Fruit fly (Drosophila melanogaster): ENCODE measurements around the gene soti.
A peak's percentile ranks its signal among the peaks of the same experiment; 100 is the strongest.

The soti gene

dm6 chr3R:14335504-14335903, 46.0 kb downstream of the soti start:
- TF ChIP-seq CG15336 (GFP tag; IDR thresholded peaks at IDR 0.05) (no peak), CG6163 (GFP tag; IDR thresholded peaks at IDR 0.05) (0 out of 3 replicates have a peak, but pooled peaks have one; percentile 17)

dm6 chr3R:14332735-14333134, 48.8 kb downstream of the soti start:
- TF ChIP-seq Sox15 (GFP tag; optimal IDR thresholded peaks at IDR 0.05) (no peak), achi (GFP tag; optimal IDR thresholded peaks at IDR 0.05) (no peak), CG31627 (GFP tag; optimal IDR thresholded peaks at IDR 0.05) (no peak), CG15336 (GFP tag; IDR thresholded peaks at IDR 0.05) (0 out of 2 replicates have a peak, but pooled peaks have one; percentile 11), acj6 (GFP tag; optimal IDR thresholded peaks at IDR 0.05) (no peak)

- TF ChIP-seq CG6276 (GFP tag; optimal IDR thresholded peaks at IDR 0.05) (no peak), net (GFP tag; optimal IDR thresholded peaks at IDR 0.05) (no peak), Hr38 (GFP tag; optimal IDR thresholded peaks at IDR 0.05) (no peak), eg (GFP tag; IDR thresholded peaks at IDR 0.05) (no peak), Blimp-1 (GFP tag; optimal IDR thresholded peaks at IDR 0.05) (no peak), CG32006 (GFP tag; optimal IDR thresholded peaks at IDR 0.05) (no peak), CG6808 (GFP tag; optimal IDR thresholded peaks at IDR 0.05) (no peak), fd59A (GFP tag; optimal IDR thresholded peaks at IDR 0.05) (no peak), CG7368 (GFP tag; optimal IDR thresholded peaks at IDR 0.05) (no peak), CG15336 (GFP tag; IDR thresholded peaks at IDR 0.05) (no peak), lz (GFP tag; optimal IDR thresholded peaks at IDR 0.05) (no peak), Gug (GFP tag; IDR thresholded peaks at IDR 0.05) (no peak), achi (GFP tag; optimal IDR thresholded peaks at IDR 0.05) (no peak), CG6163 (GFP tag; IDR thresholded peaks at IDR 0.05) (no peak), Sox102F (GFP tag; optimal IDR thresholded peaks at IDR 0.05) (no peak), CG4318 (GFP tag; optimal IDR thresholded peaks at IDR 0.05) (no peak), ss (GFP tag; optimal IDR thresholded peaks at IDR 0.05) (no peak)
These were observed 50.0 kb downstream of the soti start for dm6 chr3R:14331474-14331873.

All from whole organism, prepupa.